ENCODE assay signal across 1 fruit fly cellular context in genomic region chr3R:9563240-9563992, dm6.
TF ChIP-seq lines count a peak whose summit lies in the region.

CG9393 (minus strand) TSS chr3R:9563673.
Vps45 (plus strand) TSS chr3R:9563924.

TF ChIP-seq in whole organism, embryonic, 481 proteins besides CTCF, POLR2A, EP300 and RAD21 (continued from another document and continues in another):
- peak; percentile 7 for TF ChIP-seq CG8944 (GFP tag; optimal IDR thresholded peaks at IDR 0.05; lab: Kevin White, UChicago)
- no peak for TF ChIP-seq en (GFP tag; optimal IDR thresholded peaks at IDR 0.05; lab: Kevin White, UChicago)
- TF ChIP-seq tgo (GFP tag; IDR thresholded peaks at IDR 0.05; lab: Robert Waterston, UW) = peak; percentile 48; the same call in 1 of the 3 replicates
- no peak for TF ChIP-seq ATbp (GFP tag; optimal IDR thresholded peaks at IDR 0.05; lab: Kevin White, UChicago)
- TF ChIP-seq CG3838 (GFP tag; optimal IDR thresholded peaks at IDR 0.05; lab: Kevin White, UChicago) = no peak
- TF ChIP-seq br (optimal IDR thresholded peaks at IDR 0.05; lab: Kevin White, UChicago) = no peak
- no peak for TF ChIP-seq CG17612 (GFP tag; IDR thresholded peaks at IDR 0.05; lab: Robert Waterston, UW)
- TF ChIP-seq tup (GFP tag; optimal IDR thresholded peaks at IDR 0.05; lab: Kevin White, UChicago) = peak; percentile 25
- TF ChIP-seq CoRest (tag; optimal IDR thresholded peaks at IDR 0.05; lab: Kevin White, UChicago) = peak; percentile 76
- no peak; the same call in 1 of the 2 replicates for TF ChIP-seq chm (GFP tag; IDR thresholded peaks at IDR 0.05; lab: Robert Waterston, UW)
- no peak for TF ChIP-seq z (GFP tag; IDR thresholded peaks at IDR 0.05; lab: Robert Waterston, UW)
- TF ChIP-seq CG11398 (GFP tag; optimal IDR thresholded peaks at IDR 0.05; lab: Kevin White, UChicago) = peak; percentile 33
- no peak for TF ChIP-seq dati (GFP tag; IDR thresholded peaks at IDR 0.05; lab: Robert Waterston, UW)
- TF ChIP-seq Poxn (GFP tag; IDR thresholded peaks at IDR 0.05; lab: Robert Waterston, UW) = no peak
- TF ChIP-seq Hr3 (GFP tag; optimal IDR thresholded peaks at IDR 0.05; lab: Kevin White, UChicago) = peak; percentile 69
- no peak; the same call in 1 of the 2 replicates for TF ChIP-seq Ravus (GFP tag; IDR thresholded peaks at IDR 0.05; lab: Robert Waterston, UW)
- peak; percentile 71 for TF ChIP-seq fu2 (GFP tag; optimal IDR thresholded peaks at IDR 0.05; lab: Kevin White, UChicago)
- no peak for TF ChIP-seq fd102C (GFP tag; optimal IDR thresholded peaks at IDR 0.05; lab: Kevin White, UChicago)
- TF ChIP-seq CG14667 (GFP tag; IDR thresholded peaks at IDR 0.05; lab: Robert Waterston, UW) = no peak; the same call in 1 of the 2 replicates
- no peak for TF ChIP-seq usp (GFP tag; optimal IDR thresholded peaks at IDR 0.05; lab: Kevin White, UChicago)
- TF ChIP-seq bab2 (GFP tag; optimal IDR thresholded peaks at IDR 0.05; lab: Kevin White, UChicago) = peak; percentile 63
- TF ChIP-seq cato (GFP tag; optimal IDR thresholded peaks at IDR 0.05; lab: Kevin White, UChicago; ENCODE audit: borderline replicate concordance) = peak; percentile 20
- TF ChIP-seq HHEX (GFP tag; optimal IDR thresholded peaks at IDR 0.05; lab: Kevin White, UChicago) = no peak
- no peak for TF ChIP-seq scrt (GFP tag; optimal IDR thresholded peaks at IDR 0.05; lab: Kevin White, UChicago)
- peak; percentile 52 for TF ChIP-seq shn (GFP tag; optimal IDR thresholded peaks at IDR 0.05; lab: Kevin White, UChicago)
- no peak for TF ChIP-seq CG12219 (GFP tag; optimal IDR thresholded peaks at IDR 0.05; lab: Kevin White, UChicago)
- peak; percentile 57 for TF ChIP-seq da (GFP tag; optimal IDR thresholded peaks at IDR 0.05; lab: Kevin White, UChicago)
- peak; percentile 3 for TF ChIP-seq CG16815 (GFP tag; optimal IDR thresholded peaks at IDR 0.05; lab: Kevin White, UChicago)
- no peak for TF ChIP-seq CG1792 (GFP tag; optimal IDR thresholded peaks at IDR 0.05; lab: Kevin White, UChicago)
- TF ChIP-seq unpg (GFP tag; optimal IDR thresholded peaks at IDR 0.05; lab: Kevin White, UChicago) = no peak
- TF ChIP-seq pfk (GFP tag; optimal IDR thresholded peaks at IDR 0.05; lab: Kevin White, UChicago) = no peak
- no peak for TF ChIP-seq sens-2 (GFP tag; IDR thresholded peaks at IDR 0.05; lab: Robert Waterston, UW)
- peak; percentile 27 for TF ChIP-seq gfzf (GFP tag; optimal IDR thresholded peaks at IDR 0.05; lab: Kevin White, UChicago)
- no peak for TF ChIP-seq ftz-f1 (GFP tag; optimal IDR thresholded peaks at IDR 0.05; lab: Kevin White, UChicago)
- TF ChIP-seq Hey (tag; optimal IDR thresholded peaks at IDR 0.05; lab: Kevin White, UChicago) = no peak
- TF ChIP-seq Med (GFP tag; lab: Kevin White, UChicago) = peak; percentile 90
- no peak for TF ChIP-seq CG18599 (GFP tag; optimal IDR thresholded peaks at IDR 0.05; lab: Kevin White, UChicago)
- peak; percentile 83 for TF ChIP-seq chn (GFP tag; optimal IDR thresholded peaks at IDR 0.05; lab: Kevin White, UChicago)
- TF ChIP-seq bcd (GFP tag; optimal IDR thresholded peaks at IDR 0.05; lab: Kevin White, UChicago) = peak; percentile 55
- TF ChIP-seq Oaz (GFP tag; IDR thresholded peaks at IDR 0.05; lab: Robert Waterston, UW) = no peak
- TF ChIP-seq Hmr (GFP tag; optimal IDR thresholded peaks at IDR 0.05; lab: Kevin White, UChicago) = no peak
- no peak for TF ChIP-seq sr (GFP tag; IDR thresholded peaks at IDR 0.05; lab: Robert Waterston, UW)
- TF ChIP-seq CG4360 (GFP tag; IDR thresholded peaks at IDR 0.05; lab: Robert Waterston, UW) = no peak
- TF ChIP-seq MTF-1 (GFP tag; optimal IDR thresholded peaks at IDR 0.05; lab: Kevin White, UChicago; ENCODE audit: borderline replicate concordance) = no peak
- TF ChIP-seq CG17802 (tag; optimal IDR thresholded peaks at IDR 0.05; lab: Kevin White, UChicago) = peak; percentile 5
- no peak for TF ChIP-seq CG11247 (GFP tag; IDR thresholded peaks at IDR 0.05; lab: Robert Waterston, UW)
- no peak for TF ChIP-seq cg (GFP tag; optimal IDR thresholded peaks at IDR 0.05; lab: Kevin White, UChicago)
- TF ChIP-seq mam (GFP tag; optimal IDR thresholded peaks at IDR 0.05; lab: Kevin White, UChicago) = peak; percentile 79
- TF ChIP-seq bowl (GFP tag; IDR thresholded peaks at IDR 0.05; lab: Robert Waterston, UW) = no peak
- no peak for TF ChIP-seq abd-A (tag; optimal IDR thresholded peaks at IDR 0.05; lab: Kevin White, UChicago)
- TF ChIP-seq tna (GFP tag; IDR thresholded peaks at IDR 0.05; lab: Robert Waterston, UW; ENCODE audit: partially characterized antibody) = peak; percentile 87
- TF ChIP-seq odd (GFP tag; optimal IDR thresholded peaks at IDR 0.05; lab: Kevin White, UChicago) = no peak
- peak; percentile 57 for TF ChIP-seq CG7786 (GFP tag; optimal IDR thresholded peaks at IDR 0.05; lab: Kevin White, UChicago)
- no peak for TF ChIP-seq dimm (GFP tag; IDR thresholded peaks at IDR 0.05; lab: Robert Waterston, UW)
- TF ChIP-seq CG4854 (GFP tag; optimal IDR thresholded peaks at IDR 0.05; lab: Kevin White, UChicago) = peak; percentile 43
- peak; percentile 71 for TF ChIP-seq Dip3 (GFP tag; optimal IDR thresholded peaks at IDR 0.05; lab: Kevin White, UChicago)
- TF ChIP-seq dysf (GFP tag; IDR thresholded peaks at IDR 0.05; lab: Robert Waterston, UW) = 0 out of 3 replicates have a peak, but pooled peaks have one; percentile 16
- TF ChIP-seq gem (tag; optimal IDR thresholded peaks at IDR 0.05; lab: Kevin White, UChicago) = no peak
- no peak for TF ChIP-seq Jarid2 (GFP tag; optimal IDR thresholded peaks at IDR 0.05; lab: Kevin White, UChicago)
- TF ChIP-seq prd (optimal IDR thresholded peaks at IDR 0.05; lab: Kevin White, UChicago) = no peak
- peak; percentile 66 for TF ChIP-seq prd (GFP tag; IDR thresholded peaks at IDR 0.05; lab: Robert Waterston, UW)
- TF ChIP-seq CG11695 (GFP tag; IDR thresholded peaks at IDR 0.05; lab: Robert Waterston, UW) = no peak
- TF ChIP-seq HLH54F (GFP tag; optimal IDR thresholded peaks at IDR 0.05; lab: Kevin White, UChicago) = peak; percentile 78
- peak; percentile 56 for TF ChIP-seq gro (GFP tag; optimal IDR thresholded peaks at IDR 0.05; lab: Kevin White, UChicago)
- peak; percentile 62 for TF ChIP-seq CG13624 (GFP tag; optimal IDR thresholded peaks at IDR 0.05; lab: Kevin White, UChicago)
- peak; percentile 50 for TF ChIP-seq CG4820 (GFP tag; optimal IDR thresholded peaks at IDR 0.05; lab: Kevin White, UChicago)
- 0 out of 2 replicates have a peak, but pooled peaks have one; percentile 36 for TF ChIP-seq cas (GFP tag; IDR thresholded peaks at IDR 0.05; lab: Robert Waterston, UW)
- peak; percentile 38 for TF ChIP-seq ewg (GFP tag; optimal IDR thresholded peaks at IDR 0.05; lab: Kevin White, UChicago)
- TF ChIP-seq CG1602 (GFP tag; optimal IDR thresholded peaks at IDR 0.05; lab: Kevin White, UChicago) = peak; percentile 62
- TF ChIP-seq CG6254 (GFP tag; optimal IDR thresholded peaks at IDR 0.05; lab: Kevin White, UChicago) = no peak
- no peak for TF ChIP-seq D19A (tag; optimal IDR thresholded peaks at IDR 0.05; lab: Kevin White, UChicago)
- no peak for TF ChIP-seq run (tag; optimal IDR thresholded peaks at IDR 0.05; lab: Kevin White, UChicago)
- TF ChIP-seq chinmo (GFP tag; IDR thresholded peaks at IDR 0.05; lab: Robert Waterston, UW; ENCODE audit: partially characterized antibody) = peak; percentile 89; the same call in 3 of the 4 replicates
- no peak for TF ChIP-seq CG6654 (GFP tag; optimal IDR thresholded peaks at IDR 0.05; lab: Kevin White, UChicago)
- no peak for TF ChIP-seq TFAM (GFP tag; optimal IDR thresholded peaks at IDR 0.05; lab: Kevin White, UChicago)
- no peak for TF ChIP-seq fd64A (GFP tag; optimal IDR thresholded peaks at IDR 0.05; lab: Kevin White, UChicago)
- TF ChIP-seq pros (GFP tag; optimal IDR thresholded peaks at IDR 0.05; lab: Kevin White, UChicago) = no peak
- no peak for TF ChIP-seq wek (GFP tag; optimal IDR thresholded peaks at IDR 0.05; lab: Kevin White, UChicago)
- peak; percentile 13 for TF ChIP-seq CG31388 (GFP tag; optimal IDR thresholded peaks at IDR 0.05; lab: Kevin White, UChicago)
- TF ChIP-seq CG12942 (GFP tag; optimal IDR thresholded peaks at IDR 0.05; lab: Kevin White, UChicago) = peak; percentile 61
- TF ChIP-seq E2f1 (GFP tag; IDR thresholded peaks at IDR 0.05; lab: Robert Waterston, UW) = peak; percentile 16; the same call in 1 of the 2 replicates
- TF ChIP-seq so (GFP tag; IDR thresholded peaks at IDR 0.05; lab: Robert Waterston, UW) = no peak
- TF ChIP-seq emc (GFP tag; optimal IDR thresholded peaks at IDR 0.05; lab: Kevin White, UChicago) = peak; percentile 37
- TF ChIP-seq CG6683 (GFP tag; optimal IDR thresholded peaks at IDR 0.05; lab: Kevin White, UChicago) = peak; percentile 5
- TF ChIP-seq CG9215 (GFP tag; IDR thresholded peaks at IDR 0.05; lab: Robert Waterston, UW) = peak; percentile 63
- TF ChIP-seq Rx (GFP tag; IDR thresholded peaks at IDR 0.05; lab: Robert Waterston, UW) = 0 out of 2 replicates have a peak, but pooled peaks have one; percentile 23
- peak; percentile 49; the same call in 1 of the 2 replicates for TF ChIP-seq CG11085 (GFP tag; IDR thresholded peaks at IDR 0.05; lab: Robert Waterston, UW)
- no peak for TF ChIP-seq zf30C (GFP tag; optimal IDR thresholded peaks at IDR 0.05; lab: Kevin White, UChicago)
- TF ChIP-seq otp (GFP tag; IDR thresholded peaks at IDR 0.05; lab: Robert Waterston, UW) = no peak
- TF ChIP-seq CG17912 (GFP tag; optimal IDR thresholded peaks at IDR 0.05; lab: Kevin White, UChicago) = peak; percentile 0
- TF ChIP-seq psq (GFP tag; optimal IDR thresholded peaks at IDR 0.05; lab: Kevin White, UChicago) = peak; percentile 26
- TF ChIP-seq seq (GFP tag; IDR thresholded peaks at IDR 0.05; lab: Robert Waterston, UW) = no peak
- peak; percentile 29 for TF ChIP-seq NC2α (GFP tag; optimal IDR thresholded peaks at IDR 0.05; lab: Kevin White, UChicago)
- TF ChIP-seq zen2 (GFP tag; IDR thresholded peaks at IDR 0.05; lab: Robert Waterston, UW; ENCODE audit: partially characterized antibody) = peak; percentile 81
- TF ChIP-seq ind (GFP tag; optimal IDR thresholded peaks at IDR 0.05; lab: Kevin White, UChicago) = peak; percentile 74
- TF ChIP-seq caup (GFP tag; optimal IDR thresholded peaks at IDR 0.05; lab: Kevin White, UChicago; ENCODE audit: severe bottlenecking) = peak; percentile 43
- TF ChIP-seq lmd (GFP tag; IDR thresholded peaks at IDR 0.05; lab: Robert Waterston, UW) = peak; percentile 60
- peak; percentile 18 for TF ChIP-seq Tbp (GFP tag; optimal IDR thresholded peaks at IDR 0.05; lab: Kevin White, UChicago)
- TF ChIP-seq Fer2 (tag; optimal IDR thresholded peaks at IDR 0.05; lab: Kevin White, UChicago) = peak; percentile 58
- TF ChIP-seq CG13775 (GFP tag; optimal IDR thresholded peaks at IDR 0.05; lab: Kevin White, UChicago) = peak; percentile 68
- peak; percentile 70 for TF ChIP-seq B-H2 (GFP tag; optimal IDR thresholded peaks at IDR 0.05; lab: Kevin White, UChicago)
- TF ChIP-seq CG2129 (GFP tag; IDR thresholded peaks at IDR 0.05; lab: Robert Waterston, UW; ENCODE audit: partially characterized antibody) = peak; percentile 75
- TF ChIP-seq CG9437 (GFP tag; optimal IDR thresholded peaks at IDR 0.05; lab: Kevin White, UChicago) = peak; percentile 42
- peak; percentile 64 for TF ChIP-seq Dad (GFP tag; optimal IDR thresholded peaks at IDR 0.05; lab: Kevin White, UChicago)
- TF ChIP-seq Dp (GFP tag; optimal IDR thresholded peaks at IDR 0.05; lab: Kevin White, UChicago) = peak; percentile 41
- no peak for TF ChIP-seq CG1529 (GFP tag; optimal IDR thresholded peaks at IDR 0.05; lab: Kevin White, UChicago)
- TF ChIP-seq Xrp1 (GFP tag; IDR thresholded peaks at IDR 0.05; lab: Robert Waterston, UW) = peak; percentile 66
- TF ChIP-seq CG12659 (GFP tag; optimal IDR thresholded peaks at IDR 0.05; lab: Kevin White, UChicago) = peak; percentile 78
- no peak for TF ChIP-seq jigr1 (GFP tag; IDR thresholded peaks at IDR 0.05; lab: Robert Waterston, UW)
- peak; percentile 58 for TF ChIP-seq Ptx1 (GFP tag; IDR thresholded peaks at IDR 0.05; lab: Robert Waterston, UW)
- peak; percentile 32 for TF ChIP-seq CG9609 (GFP tag; optimal IDR thresholded peaks at IDR 0.05; lab: Kevin White, UChicago)
- TF ChIP-seq tap (tag; optimal IDR thresholded peaks at IDR 0.05; lab: Kevin White, UChicago) = no peak
- no peak for TF ChIP-seq CG16779 (GFP tag; IDR thresholded peaks at IDR 0.05; lab: Robert Waterston, UW)
- TF ChIP-seq Bteb2 (GFP tag; optimal IDR thresholded peaks at IDR 0.05; lab: Kevin White, UChicago) = peak; percentile 48
- no peak for TF ChIP-seq ac (GFP tag; optimal IDR thresholded peaks at IDR 0.05; lab: Kevin White, UChicago)
- TF ChIP-seq Ets65A (GFP tag; lab: Kevin White, UChicago) = peak; percentile 97
- no peak for TF ChIP-seq CG11456 (GFP tag; IDR thresholded peaks at IDR 0.05; lab: Robert Waterston, UW)
- TF ChIP-seq CG18011 (GFP tag; optimal IDR thresholded peaks at IDR 0.05; lab: Kevin White, UChicago) = peak; percentile 25
- TF ChIP-seq Lhr (GFP tag; optimal IDR thresholded peaks at IDR 0.05; lab: Kevin White, UChicago) = no peak
- TF ChIP-seq bigmax (GFP tag; optimal IDR thresholded peaks at IDR 0.05; lab: Kevin White, UChicago) = no peak
- peak; percentile 68 for TF ChIP-seq YL-1 (GFP tag; optimal IDR thresholded peaks at IDR 0.05; lab: Kevin White, UChicago)
- TF ChIP-seq CG18619 (GFP tag; optimal IDR thresholded peaks at IDR 0.05; lab: Kevin White, UChicago) = peak; percentile 27
- no peak for TF ChIP-seq H2.0 (GFP tag; IDR thresholded peaks at IDR 0.05; lab: Robert Waterston, UW)
- TF ChIP-seq nom (GFP tag; optimal IDR thresholded peaks at IDR 0.05; lab: Kevin White, UChicago) = no peak
- no peak for TF ChIP-seq CG12769 (tag; optimal IDR thresholded peaks at IDR 0.05; lab: Kevin White, UChicago)
- peak; percentile 92 for TF ChIP-seq CG11560 (tag; IDR thresholded peaks at IDR 0.05; lab: Robert Waterston, UW)
- TF ChIP-seq CG2116 (GFP tag; optimal IDR thresholded peaks at IDR 0.05; lab: Kevin White, UChicago) = peak; percentile 95
- no peak for TF ChIP-seq fd96Cb (tag; optimal IDR thresholded peaks at IDR 0.05; lab: Kevin White, UChicago)
- no peak for TF ChIP-seq disco-r (GFP tag; optimal IDR thresholded peaks at IDR 0.05; lab: Kevin White, UChicago)
- peak; percentile 81 for TF ChIP-seq pho (GFP tag; optimal IDR thresholded peaks at IDR 0.05; lab: Kevin White, UChicago)
- TF ChIP-seq CG43689 (GFP tag; IDR thresholded peaks at IDR 0.05; lab: Robert Waterston, UW) = no peak
- no peak for TF ChIP-seq sim (GFP tag; IDR thresholded peaks at IDR 0.05; lab: Robert Waterston, UW)
- no peak for TF ChIP-seq CG8478 (optimal IDR thresholded peaks at IDR 0.05; lab: Kevin White, UChicago)
- peak; percentile 20 for TF ChIP-seq kay (GFP tag; optimal IDR thresholded peaks at IDR 0.05; lab: Kevin White, UChicago)
- TF ChIP-seq Ssrp (tag; optimal IDR thresholded peaks at IDR 0.05; lab: Kevin White, UChicago) = peak; percentile 47
